Worm (Caenorhabditis elegans): ENCODE data around the gene str-205.
A peak's percentile ranks its signal among the peaks of the same experiment; 100 is the strongest.

Gene str-205

DNA sequence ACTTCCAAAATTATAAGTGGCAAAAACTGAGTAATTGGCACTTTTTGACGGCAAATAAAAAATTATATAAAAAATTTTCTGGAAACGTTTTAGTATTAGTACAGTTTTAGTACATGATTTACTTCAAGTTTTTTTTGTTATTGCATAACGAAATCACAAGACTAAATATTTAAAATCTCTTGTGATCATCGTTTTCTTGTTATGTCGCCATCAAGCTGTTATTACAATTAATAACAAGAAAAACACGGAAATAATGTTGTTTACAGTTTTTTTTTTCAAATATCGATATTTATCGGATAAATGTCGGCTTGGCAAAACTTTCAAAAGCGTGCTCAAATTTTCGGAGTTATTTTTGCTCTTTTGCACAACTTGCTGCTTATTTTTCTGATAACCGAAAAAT is 18.9 kb upstream of the str-205 start, which contains the start of gene str-209:
TSS of gene str-209 (plus strand) at position 301 of the 400 bp plus-strand sequence.
- TF ChIP-seq fkh-2 (tag; optimal IDR thresholded peaks at IDR 0.05), result no peak
- TF ChIP-seq ceh-16 (tag; optimal IDR thresholded peaks at IDR 0.05), result no peak
- no peak for TF ChIP-seq nhr-23 (tag; optimal IDR thresholded peaks at IDR 0.05)
- no peak for TF ChIP-seq elt-2 (tag; optimal IDR thresholded peaks at IDR 0.05)
- no peak for TF ChIP-seq nhr-11 (tag; optimal IDR thresholded peaks at IDR 0.05)
- TF ChIP-seq sea-2 (GFP tag; optimal IDR thresholded peaks at IDR 0.05), result no peak
- TF ChIP-seq nhr-12 (tag; optimal IDR thresholded peaks at IDR 0.05), result no peak
- TF ChIP-seq lsy-12 (tag; optimal IDR thresholded peaks at IDR 0.05), result no peak
- TF ChIP-seq ama-1 (optimal IDR thresholded peaks at IDR 0.05), result no peak
- no peak for TF ChIP-seq fos-1 (tag; optimal IDR thresholded peaks at IDR 0.05)
- TF ChIP-seq ztf-4 (tag; optimal IDR thresholded peaks at IDR 0.05), result no peak
- TF ChIP-seq fkh-10 (GFP tag; optimal IDR thresholded peaks at IDR 0.05), result no peak
- TF ChIP-seq unc-62 (GFP tag; optimal IDR thresholded peaks at IDR 0.05), result no peak

DNA sequence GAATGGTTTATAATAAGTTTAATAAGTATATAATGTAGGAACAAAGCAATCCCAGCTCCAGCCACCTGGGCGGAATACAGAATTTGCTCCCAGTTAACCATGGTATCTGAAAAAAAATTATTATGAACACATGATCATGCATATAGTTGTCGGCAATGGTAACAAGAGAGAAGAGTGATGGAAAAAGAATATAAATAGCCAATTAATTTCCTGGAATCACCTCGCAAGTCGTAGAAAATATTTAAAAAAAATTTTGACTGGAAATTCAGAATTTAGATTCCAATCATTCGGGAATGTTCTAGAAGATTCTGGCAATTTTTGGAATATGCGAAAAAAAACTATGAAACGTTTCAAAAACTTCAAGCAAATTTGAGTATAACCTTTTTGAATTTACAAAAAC is 14.5 kb upstream of the str-205 start, which contains the start of gene str-211:
TSS of gene str-211 (minus strand) at position 101 of the 400 bp plus-strand sequence.
- TF ChIP-seq egl-5 (tag; optimal IDR thresholded peaks at IDR 0.05) (no peak), nhr-77 (tag; optimal IDR thresholded peaks at IDR 0.05) (no peak), nhr-76 (tag; optimal IDR thresholded peaks at IDR 0.05) (no peak), unc-62 (GFP tag; optimal IDR thresholded peaks at IDR 0.05) (no peak), pqm-1 (tag; optimal IDR thresholded peaks at IDR 0.05) (no peak)

DNA sequence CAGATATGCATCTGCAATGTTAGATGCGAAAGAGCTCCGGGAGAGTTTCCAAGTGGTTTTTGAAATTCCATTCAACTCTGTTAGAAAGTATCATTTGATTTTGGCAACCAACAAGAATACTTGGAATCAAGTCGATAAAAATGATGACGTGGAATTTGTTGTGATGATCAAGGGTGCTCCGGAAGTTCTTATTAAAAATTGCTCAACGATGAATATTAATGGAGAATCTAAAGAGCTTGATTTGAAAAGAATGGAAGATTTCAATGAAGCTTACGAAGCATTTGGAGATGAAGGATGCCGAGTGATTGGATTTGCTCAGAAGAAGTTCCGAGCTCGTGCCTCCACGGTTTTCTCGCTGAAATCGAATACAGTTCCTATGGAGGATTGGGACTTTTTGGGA is 7.6 kb upstream of the str-205 start:
- no peak for TF ChIP-seq fos-1 (tag; optimal IDR thresholded peaks at IDR 0.05)
- TF ChIP-seq mdl-1 (tag; optimal IDR thresholded peaks at IDR 0.05), result no peak
- TF ChIP-seq eor-1 (tag; optimal IDR thresholded peaks at IDR 0.05), result no peak
- no peak for TF ChIP-seq jun-1 (tag; optimal IDR thresholded peaks at IDR 0.05)
- no peak for TF ChIP-seq nhr-11 (tag; optimal IDR thresholded peaks at IDR 0.05)
- TF ChIP-seq nfya-1 (tag; optimal IDR thresholded peaks at IDR 0.05; ENCODE audit: insufficient read depth), result no peak
- TF ChIP-seq elt-1 (tag; optimal IDR thresholded peaks at IDR 0.05), result no peak
- TF ChIP-seq lin-15B (tag; optimal IDR thresholded peaks at IDR 0.05), result no peak
- TF ChIP-seq pqm-1 (tag; optimal IDR thresholded peaks at IDR 0.05), result no peak
- TF ChIP-seq aly-2 (tag; optimal IDR thresholded peaks at IDR 0.05), result no peak
- no peak for TF ChIP-seq skn-1 (tag; optimal IDR thresholded peaks at IDR 0.05)
- TF ChIP-seq ceh-16 (tag; optimal IDR thresholded peaks at IDR 0.05), result no peak
- TF ChIP-seq ceh-9 (tag; optimal IDR thresholded peaks at IDR 0.05), result no peak
- no peak for TF ChIP-seq unc-62 (GFP tag; optimal IDR thresholded peaks at IDR 0.05)
- no peak for TF ChIP-seq nhr-77 (tag; optimal IDR thresholded peaks at IDR 0.05)
- no peak for TF ChIP-seq daf-12 (tag; optimal IDR thresholded peaks at IDR 0.05)
- TF ChIP-seq lsy-12 (tag; optimal IDR thresholded peaks at IDR 0.05), result no peak

DNA sequence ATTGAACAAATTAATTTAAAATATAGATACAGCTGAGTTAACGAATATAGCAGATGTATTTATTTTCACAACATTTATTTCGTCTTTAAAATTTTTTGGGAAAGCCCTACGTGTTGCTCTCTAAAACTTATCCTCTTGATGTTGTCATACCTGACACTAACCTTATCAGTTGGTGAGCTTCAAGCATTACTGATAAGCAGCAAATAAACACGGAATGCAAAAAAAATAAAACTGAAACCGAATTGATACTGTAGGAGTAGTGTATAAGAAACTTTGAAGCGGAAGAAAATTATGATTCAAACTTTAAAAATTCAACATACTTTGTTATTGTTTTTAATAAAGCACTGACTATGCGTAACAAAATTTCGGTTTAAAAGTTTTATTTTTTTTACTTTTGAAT is 5.4 kb upstream of the str-205 start:
- no peak for TF ChIP-seq unc-62 (GFP tag; optimal IDR thresholded peaks at IDR 0.05)
- TF ChIP-seq egl-5 (tag; optimal IDR thresholded peaks at IDR 0.05), result no peak
- no peak for TF ChIP-seq eor-1 (tag; optimal IDR thresholded peaks at IDR 0.05)
- no peak for TF ChIP-seq nhr-77 (tag; optimal IDR thresholded peaks at IDR 0.05)
- no peak for TF ChIP-seq daf-12 (tag; optimal IDR thresholded peaks at IDR 0.05)
- peak; percentile 51 for TF ChIP-seq pqm-1 (tag; optimal IDR thresholded peaks at IDR 0.05)
- peak; percentile 37 for TF ChIP-seq elt-2 (tag; optimal IDR thresholded peaks at IDR 0.05)

DNA sequence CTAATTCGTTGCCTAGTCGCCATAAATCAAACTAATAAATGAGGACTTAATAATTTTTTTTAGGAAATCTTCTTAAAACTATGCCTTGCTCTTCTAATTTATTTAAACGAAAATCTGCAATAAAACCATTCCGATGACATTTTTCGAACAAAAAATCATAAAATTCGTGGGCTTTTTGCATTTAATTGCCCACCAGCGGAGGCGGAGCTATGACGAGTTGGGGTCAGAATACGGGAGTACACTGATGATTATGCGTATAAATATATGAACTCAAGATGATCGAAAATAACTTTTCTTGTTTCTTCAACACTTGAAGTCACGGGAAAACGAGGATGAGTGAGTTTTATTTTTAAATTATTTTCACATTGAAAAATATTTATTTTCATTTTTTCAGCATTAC is 4.7 kb upstream of the str-205 start, which contains the start of gene catp-2:
TSS of gene catp-2 (plus strand) at position 301 of the 400 bp plus-strand sequence.
- TF ChIP-seq tbx-2 (tag; optimal IDR thresholded peaks at IDR 0.05) (no peak), nhr-12 (tag; optimal IDR thresholded peaks at IDR 0.05) (no peak), ztf-4 (tag; optimal IDR thresholded peaks at IDR 0.05) (no peak), nhr-76 (tag; optimal IDR thresholded peaks at IDR 0.05) (no peak), skn-1 (tag; optimal IDR thresholded peaks at IDR 0.05) (no peak), fkh-10 (GFP tag; optimal IDR thresholded peaks at IDR 0.05) (no peak), nhr-25 (tag; optimal IDR thresholded peaks at IDR 0.05) (no peak), unc-39 (tag; optimal IDR thresholded peaks at IDR 0.05) (no peak), ZK546.5 (tag; optimal IDR thresholded peaks at IDR 0.05) (no peak), mdl-1 (tag; optimal IDR thresholded peaks at IDR 0.05) (no peak), nfya-1 (tag; optimal IDR thresholded peaks at IDR 0.05; ENCODE audit: insufficient read depth) (no peak), nhr-28 (tag; optimal IDR thresholded peaks at IDR 0.05) (no peak), zag-1 (tag; optimal IDR thresholded peaks at IDR 0.05) (no peak), R02D3.7 (tag; optimal IDR thresholded peaks at IDR 0.05) (no peak), lin-15B (tag; optimal IDR thresholded peaks at IDR 0.05) (no peak), nhr-23 (tag; optimal IDR thresholded peaks at IDR 0.05) (no peak), daf-12 (tag; optimal IDR thresholded peaks at IDR 0.05) (no peak), lsy-12 (tag; optimal IDR thresholded peaks at IDR 0.05) (no peak), egl-27 (tag; optimal IDR thresholded peaks at IDR 0.05) (no peak), hmg-11 (tag; optimal IDR thresholded peaks at IDR 0.05) (no peak)

Measured in whole organism, L3 larva.